Worm (Caenorhabditis elegans): ENCODE results near the gene lpin-1.

The lpin-1 gene

DNA sequence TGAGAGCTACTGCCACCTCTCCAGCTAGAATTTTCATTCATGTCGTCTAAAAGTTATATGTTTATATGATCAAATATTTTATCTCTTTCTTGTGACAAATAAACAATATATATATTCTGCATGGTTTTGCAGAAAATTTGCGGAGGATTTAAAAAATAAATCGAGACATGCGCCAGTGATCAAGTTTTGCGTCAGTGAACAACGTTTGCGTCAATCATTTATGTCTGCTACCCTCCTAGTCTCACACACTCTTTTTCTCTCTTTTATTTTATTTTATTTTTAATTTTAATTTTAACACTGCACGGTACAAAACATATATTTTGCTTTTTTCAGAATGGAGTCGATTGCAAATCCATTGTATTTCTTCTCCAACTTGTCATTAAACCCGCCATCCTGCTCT, 24.6 kb upstream of the lpin-1 start, which contains the start of the genes tag-65 and ccz-1 (continued):
- TF ChIP-seq nhr-237 (tag; optimal IDR thresholded peaks at IDR 0.05) (no peak), nhr-67 (tag; optimal IDR thresholded peaks at IDR 0.05) (no peak), ceh-82 (tag; optimal IDR thresholded peaks at IDR 0.05) (peak; percentile 71), ceh-28 (tag; optimal IDR thresholded peaks at IDR 0.05) (peak; percentile 77), mdl-1 (tag; optimal IDR thresholded peaks at IDR 0.05) (no peak), elt-2 (tag; optimal IDR thresholded peaks at IDR 0.05) (peak; percentile 53), elt-1 (tag; optimal IDR thresholded peaks at IDR 0.05) (peak; percentile 3), nhr-77 (tag; optimal IDR thresholded peaks at IDR 0.05) (peak; percentile 37), skn-1 (tag; optimal IDR thresholded peaks at IDR 0.05) (no peak), eor-1 (tag; optimal IDR thresholded peaks at IDR 0.05) (no peak), lin-15B (tag; optimal IDR thresholded peaks at IDR 0.05) (peak; percentile 91), daf-12 (tag; optimal IDR thresholded peaks at IDR 0.05) (no peak), ztf-11 (tag; optimal IDR thresholded peaks at IDR 0.05) (no peak), zag-1 (tag; optimal IDR thresholded peaks at IDR 0.05) (no peak), snpc-4 (tag; optimal IDR thresholded peaks at IDR 0.05) (peak; percentile 79), fos-1 (tag; optimal IDR thresholded peaks at IDR 0.05) (no peak), ceh-9 (tag; optimal IDR thresholded peaks at IDR 0.05) (no peak), fkh-10 (GFP tag; optimal IDR thresholded peaks at IDR 0.05) (peak; percentile 37), lsy-12 (tag; optimal IDR thresholded peaks at IDR 0.05) (peak; percentile 42)

- TF ChIP-seq ceh-16 (tag; optimal IDR thresholded peaks at IDR 0.05) (no peak), nhr-23 (tag; optimal IDR thresholded peaks at IDR 0.05) (no peak), lin-39 (tag; optimal IDR thresholded peaks at IDR 0.05) (no peak), hmg-11 (tag; optimal IDR thresholded peaks at IDR 0.05) (no peak), tbx-2 (tag; optimal IDR thresholded peaks at IDR 0.05) (no peak), daf-12 (tag; optimal IDR thresholded peaks at IDR 0.05) (no peak), snpc-4 (tag; optimal IDR thresholded peaks at IDR 0.05) (no peak), skn-1 (tag; optimal IDR thresholded peaks at IDR 0.05) (no peak), ama-1 (optimal IDR thresholded peaks at IDR 0.05) (no peak), R02D3.7 (tag; optimal IDR thresholded peaks at IDR 0.05) (no peak)
These were observed 18.1 kb upstream of the lpin-1 start, which contains the start of the genes mip-2 and F58G11.4 for ce11 chrV:13671911-13672639. TSS of gene mip-2 (minus strand) at chrV:13671958. TSS of gene F58G11.4 (plus strand) at chrV:13672589.

DNA sequence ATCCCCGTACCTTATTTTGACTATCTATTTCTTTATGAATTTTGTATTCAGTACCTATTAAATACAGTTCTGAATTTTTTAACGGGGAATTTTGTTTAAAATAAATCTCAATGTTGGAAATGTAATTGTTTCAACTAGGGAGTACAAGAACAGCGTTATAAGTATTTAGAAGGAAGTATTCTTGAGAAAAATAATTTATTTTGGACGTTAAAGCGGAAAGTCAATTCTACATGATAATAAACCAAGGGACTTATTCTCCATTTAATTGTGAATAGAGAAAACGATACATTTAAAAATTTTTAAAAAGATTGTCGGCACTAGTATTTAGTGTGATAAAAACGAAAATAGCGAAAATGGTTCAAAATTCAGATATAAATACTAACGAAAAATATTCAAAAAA, 15.2 kb upstream of the lpin-1 start:
- no peak for TF ChIP-seq snpc-4 (tag; optimal IDR thresholded peaks at IDR 0.05)
- no peak for TF ChIP-seq nhr-11 (tag; optimal IDR thresholded peaks at IDR 0.05)
- no peak for TF ChIP-seq nhr-12 (tag; optimal IDR thresholded peaks at IDR 0.05)
- TF ChIP-seq nhr-25 (tag; optimal IDR thresholded peaks at IDR 0.05) = no peak
- TF ChIP-seq nhr-28 (tag; optimal IDR thresholded peaks at IDR 0.05) = no peak
- TF ChIP-seq ama-1 (optimal IDR thresholded peaks at IDR 0.05) = no peak
- TF ChIP-seq fkh-2 (tag; optimal IDR thresholded peaks at IDR 0.05) = no peak
- no peak for TF ChIP-seq egl-5 (tag; optimal IDR thresholded peaks at IDR 0.05)
- TF ChIP-seq nhr-67 (tag; optimal IDR thresholded peaks at IDR 0.05) = no peak

- TF ChIP-seq lsy-12 (tag; optimal IDR thresholded peaks at IDR 0.05) (no peak), mdl-1 (tag; optimal IDR thresholded peaks at IDR 0.05) (no peak), nhr-76 (tag; optimal IDR thresholded peaks at IDR 0.05) (no peak), nhr-25 (tag; optimal IDR thresholded peaks at IDR 0.05) (no peak), ztf-4 (tag; optimal IDR thresholded peaks at IDR 0.05) (no peak), unc-62 (GFP tag; optimal IDR thresholded peaks at IDR 0.05) (no peak), ceh-16 (tag; optimal IDR thresholded peaks at IDR 0.05) (no peak), elt-3 (tag; optimal IDR thresholded peaks at IDR 0.05) (no peak), egl-27 (tag; optimal IDR thresholded peaks at IDR 0.05) (no peak), pqm-1 (tag; optimal IDR thresholded peaks at IDR 0.05) (no peak), nhr-67 (tag; optimal IDR thresholded peaks at IDR 0.05) (no peak)
These were observed 14.4 kb upstream of the lpin-1 start for ce11 chrV:13668337-13668736.

Data from whole organism, L3 larva.